Worm (Caenorhabditis elegans): ENCODE data around the gene rol-1.

Gene rol-1

DNA sequence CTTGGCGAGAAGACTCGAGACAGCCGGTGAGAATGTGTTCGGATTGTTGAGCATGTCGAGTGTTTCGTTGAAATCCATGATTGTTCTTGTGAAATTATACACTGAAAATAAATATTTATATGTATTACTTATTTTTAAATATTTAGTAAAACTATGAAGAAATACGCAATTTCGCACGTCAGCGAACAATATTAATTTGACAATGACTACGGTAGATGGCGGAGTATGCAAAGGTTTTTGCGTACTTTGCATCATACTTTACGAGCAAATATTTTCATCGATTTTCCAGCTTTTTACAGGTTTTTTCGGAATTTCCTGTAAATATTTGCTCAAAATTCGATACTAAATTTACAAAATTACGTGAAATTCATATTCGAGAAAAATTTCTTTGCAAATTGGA is 41.5 kb upstream of the rol-1 start, which contains the start of gene set-24:
set-24 (minus strand) TSS at position 101 of the 400 bp plus-strand sequence.
- TF ChIP-seq lsl-1 (GFP tag; optimal IDR thresholded peaks at IDR 0.05) (peak; percentile 8), Y95B8A.8 (GFP tag; IDR thresholded peaks at IDR 0.05) (no peak)

DNA sequence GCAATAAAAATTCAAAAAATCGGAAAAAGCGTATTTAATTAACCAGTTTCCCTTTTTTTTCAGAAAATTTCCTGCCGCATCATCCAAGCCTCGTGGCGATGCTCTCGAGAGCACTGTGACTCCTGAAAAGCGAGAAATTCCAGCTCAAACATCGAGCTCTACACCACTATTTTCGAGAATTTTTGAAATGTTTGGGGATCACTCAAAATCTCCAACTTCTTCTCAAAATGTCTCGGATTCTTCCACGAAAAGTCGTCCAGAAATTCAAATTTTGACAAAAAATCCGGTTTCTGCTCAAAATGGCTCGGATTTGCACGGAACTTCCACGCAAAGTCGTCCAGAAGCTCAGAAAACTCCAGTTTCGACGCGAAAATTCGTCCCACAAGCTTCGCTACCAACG is 34.4 kb upstream of the rol-1 start:
- TF ChIP-seq atf-7 (tag; optimal IDR thresholded peaks at IDR 0.05) (no peak), ztf-26 (tag; optimal IDR thresholded peaks at IDR 0.05) (no peak), nhr-80 (tag; optimal IDR thresholded peaks at IDR 0.05) (no peak), zim-3 (tag; optimal IDR thresholded peaks at IDR 0.05) (no peak), dpff-1 (tag; optimal IDR thresholded peaks at IDR 0.05) (no peak), hlh-12 (tag; optimal IDR thresholded peaks at IDR 0.05) (no peak), xnd-1 (tag; optimal IDR thresholded peaks at IDR 0.05) (no peak), nhr-179 (tag; optimal IDR thresholded peaks at IDR 0.05) (no peak), egrh-3 (GFP tag; IDR thresholded peaks at IDR 0.05) (no peak), F33H1.4 (GFP tag; IDR thresholded peaks at IDR 0.05) (no peak), rpc-1 (optimal IDR thresholded peaks at IDR 0.05) (no peak), rpc-1 (tag; optimal IDR thresholded peaks at IDR 0.05) (no peak), B0336.3 (GFP tag; IDR thresholded peaks at IDR 0.05) (no peak)

DNA sequence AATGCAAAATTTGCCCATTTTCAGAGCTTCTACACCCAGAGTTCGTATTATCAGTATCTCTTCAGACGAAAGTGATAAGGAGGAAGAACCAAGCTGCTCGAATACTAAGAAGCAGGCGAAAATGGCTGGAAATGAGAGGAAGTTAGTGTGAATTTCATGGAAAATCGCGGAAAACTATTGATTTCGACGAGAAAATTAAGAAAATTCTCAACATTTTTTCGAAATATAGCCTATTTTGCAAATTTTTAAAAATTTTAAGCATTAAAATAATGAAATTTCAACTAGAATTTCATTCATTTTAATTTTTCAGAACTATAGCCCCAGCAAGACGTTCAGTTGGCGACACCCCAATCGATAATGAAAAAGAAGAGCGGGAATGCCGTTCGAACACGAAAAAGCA is 28.8 kb upstream of the rol-1 start:
- TF ChIP-seq Y79H2A.3 (GFP tag; conservative IDR thresholded peaks at IDR 0.05): no peak
- TF ChIP-seq repo-1 (tag; optimal IDR thresholded peaks at IDR 0.05): no peak
- no peak for TF ChIP-seq F52B5.7 (tag; optimal IDR thresholded peaks at IDR 0.05)
- TF ChIP-seq F57C9.4 (tag; optimal IDR thresholded peaks at IDR 0.05): no peak
- no peak for TF ChIP-seq ceh-79 (tag; optimal IDR thresholded peaks at IDR 0.05)
- TF ChIP-seq F22D6.2 (tag; optimal IDR thresholded peaks at IDR 0.05): no peak
- TF ChIP-seq F55B11.4 (tag; optimal IDR thresholded peaks at IDR 0.05; ENCODE audit: borderline replicate concordance, insufficient read depth): no peak
- TF ChIP-seq cebp-1 (GFP tag; IDR thresholded peaks at IDR 0.05): no peak
- TF ChIP-seq cebp-1 (tag; optimal IDR thresholded peaks at IDR 0.05): no peak
- no peak for TF ChIP-seq K12H6.12 (tag; optimal IDR thresholded peaks at IDR 0.05)

DNA sequence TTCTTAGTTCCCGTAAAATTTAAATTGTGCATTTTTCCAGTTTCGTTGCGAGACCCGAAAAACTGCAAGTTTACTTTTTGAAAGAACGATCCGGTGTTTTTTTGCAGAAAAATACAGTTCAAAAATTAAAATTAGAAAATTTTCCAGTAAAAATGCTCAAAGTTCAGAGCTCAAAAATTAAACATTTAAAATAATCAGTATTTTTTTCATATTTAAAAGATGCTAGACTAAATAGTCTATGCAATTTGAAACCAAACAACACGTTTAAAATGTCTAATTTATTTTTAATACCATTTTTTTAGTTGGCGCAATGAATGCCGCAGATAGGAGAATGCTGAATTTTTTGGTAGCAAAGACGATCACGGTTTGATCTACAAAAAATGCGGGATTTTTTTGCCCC is 25.0 kb upstream of the rol-1 start, which contains the start of gene Y57A10A.2:
Y57A10A.2 (plus strand) TSS at position 301 of the 400 bp plus-strand sequence.
- TF ChIP-seq ceh-79 (tag; optimal IDR thresholded peaks at IDR 0.05) (no peak), sea-2 (GFP tag; IDR thresholded peaks at IDR 0.05) (no peak), somi-1 (GFP tag; optimal IDR thresholded peaks at IDR 0.05) (no peak), ztf-25 (GFP tag; IDR thresholded peaks at IDR 0.05) (no peak), F57C9.4 (tag; optimal IDR thresholded peaks at IDR 0.05) (no peak), attf-5 (GFP tag; optimal IDR thresholded peaks at IDR 0.05) (no peak), him-1 (tag; optimal IDR thresholded peaks at IDR 0.05) (no peak), tlf-1 (GFP tag; optimal IDR thresholded peaks at IDR 0.05) (no peak), lin-40 (tag; optimal IDR thresholded peaks at IDR 0.05) (no peak), F52B5.7 (tag; optimal IDR thresholded peaks at IDR 0.05) (no peak), bed-2 (GFP tag; IDR thresholded peaks at IDR 0.05) (no peak), Y53F4B.3 (GFP tag; IDR thresholded peaks at IDR 0.05) (no peak), ceh-40 (GFP tag; IDR thresholded peaks at IDR 0.05) (no peak), nhr-120 (GFP tag; IDR thresholded peaks at IDR 0.05) (no peak)

DNA sequence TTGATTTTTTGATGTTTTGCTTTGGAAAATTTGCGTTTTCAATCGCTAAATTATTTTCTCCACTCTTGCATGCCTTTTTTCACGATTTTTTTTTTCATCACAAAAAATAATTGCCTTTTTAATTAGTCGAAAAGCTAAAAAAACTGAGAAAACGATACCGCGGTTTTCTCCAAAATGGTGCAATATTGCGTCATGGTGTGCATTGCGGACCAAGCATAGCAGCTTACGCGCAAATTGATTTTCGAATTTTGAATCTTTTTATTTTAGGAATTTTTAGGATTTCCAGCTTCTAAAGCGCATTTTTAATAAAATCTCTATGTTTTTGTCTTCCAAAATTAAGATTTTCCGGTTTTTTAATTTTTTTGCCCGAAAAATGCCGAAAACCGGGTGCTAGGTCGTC is 22.1 kb upstream of the rol-1 start:
- TF ChIP-seq madf-8 (GFP tag; conservative IDR thresholded peaks at IDR 0.05): 0 out of 2 replicates have a peak, but pooled peaks have one; percentile 12
- TF ChIP-seq ztf-18 (tag; optimal IDR thresholded peaks at IDR 0.05): no peak
- TF ChIP-seq attf-5 (GFP tag; optimal IDR thresholded peaks at IDR 0.05): no peak
- TF ChIP-seq rec-8 (tag; optimal IDR thresholded peaks at IDR 0.05): no peak
- TF ChIP-seq ceh-27 (GFP tag; optimal IDR thresholded peaks at IDR 0.05): no peak
- TF ChIP-seq B0035.1 (tag; optimal IDR thresholded peaks at IDR 0.05): no peak
- no peak for TF ChIP-seq ccch-3 (GFP tag; optimal IDR thresholded peaks at IDR 0.05)
- no peak for TF ChIP-seq unc-130 (GFP tag; optimal IDR thresholded peaks at IDR 0.05)
- TF ChIP-seq egrh-3 (GFP tag; IDR thresholded peaks at IDR 0.05): no peak
- TF ChIP-seq let-526 (GFP tag; IDR thresholded peaks at IDR 0.05): no peak
- TF ChIP-seq ztf-25 (GFP tag; IDR thresholded peaks at IDR 0.05): no peak
- TF ChIP-seq rcor-1 (GFP tag; IDR thresholded peaks at IDR 0.05): no peak
- no peak for TF ChIP-seq Y53F4B.3 (GFP tag; IDR thresholded peaks at IDR 0.05)
- no peak for TF ChIP-seq dox-1 (GFP tag; IDR thresholded peaks at IDR 0.05)
- TF ChIP-seq tlf-1 (GFP tag; optimal IDR thresholded peaks at IDR 0.05): no peak
